Worm (Caenorhabditis elegans) whole organism, late embryonic: ENCODE data around the gene F19B6.3.

Source experiments
- ceh-18 ChIP-seq: sonication (generic microtip); optimal IDR thresholded peaks from 2 replicates; lab custom pipeline; 2016; ENCODE audit warnings: missing genetic modification characterization, missing compliant biosample characterization
- dve-1 ChIP-seq: sonication (generic microtip); optimal IDR thresholded peaks from 2 replicates; lab custom pipeline; 2017; ENCODE audit warnings: antibody characterized with exemption, mild to moderate bottlenecking, missing genetic modification characterization, missing compliant biosample characterization
- nhr-232 ChIP-seq: sonication (generic microtip); optimal IDR thresholded peaks from 2 replicates; lab custom pipeline; 2016; ENCODE audit warnings: missing genetic modification characterization, missing compliant biosample characterization

DNA sequence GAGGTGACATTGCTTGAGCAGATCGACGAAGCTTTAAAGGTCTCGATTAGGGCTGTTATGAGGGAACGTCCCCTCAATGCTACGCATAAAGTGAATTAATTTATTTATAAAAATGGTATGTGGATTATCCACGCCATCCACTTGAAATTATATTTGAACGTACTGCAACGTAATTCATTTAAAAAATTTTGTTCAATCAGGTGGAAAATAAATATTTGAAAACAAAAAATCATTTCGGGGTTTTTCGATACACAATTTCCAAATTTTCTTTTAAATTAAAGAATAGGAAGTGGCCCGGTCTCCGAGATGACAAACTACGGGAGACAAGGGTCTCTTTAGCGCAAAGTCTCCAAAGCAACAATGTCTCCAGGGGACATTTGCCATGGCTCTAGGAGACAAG is 15.4 kb upstream of the F19B6.3 start, which contains the start of gene oac-58:
- TF ChIP-seq dve-1 (tag; lab: Kevin White, UChicago) (no peak), ceh-18 (tag; lab: Kevin White, UChicago) (no peak), nhr-232 (tag; lab: Kevin White, UChicago) (no peak)
